Fruit fly (Drosophila melanogaster): ENCODE results near the gene CG14695.

DNA sequence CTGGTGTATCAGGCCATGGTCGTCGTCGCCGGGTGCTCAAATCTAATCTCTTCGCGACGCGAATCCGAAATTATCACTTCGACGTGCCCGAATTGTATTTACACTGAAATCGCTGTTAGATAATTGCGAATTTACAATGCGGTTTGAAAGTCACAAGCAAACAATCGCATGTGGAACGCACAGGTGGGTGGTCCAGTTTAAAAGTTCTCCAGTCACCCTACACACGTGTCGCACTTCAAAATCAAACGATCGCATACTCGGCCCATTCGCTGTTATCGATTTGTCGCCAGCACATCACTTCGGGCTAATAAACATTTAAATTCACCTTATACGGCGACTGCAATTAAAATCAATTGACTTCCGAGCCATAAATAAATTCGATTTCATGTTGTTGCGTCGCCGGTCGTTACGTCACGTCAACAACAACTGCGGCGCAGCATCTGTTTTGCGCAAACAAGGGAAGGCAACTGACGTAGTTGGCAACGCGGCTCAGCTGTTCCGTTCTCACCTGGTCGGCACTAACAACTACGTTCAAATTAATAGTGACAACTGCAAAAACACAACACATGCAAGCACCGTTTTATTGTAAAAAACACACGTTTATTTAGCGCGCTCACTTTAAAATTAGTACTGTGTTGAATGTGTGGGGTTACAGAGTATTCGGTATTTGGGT lies 16.2 kb downstream of the CG14695 start, which contains the start of gene CG6574:
- no peak for TF ChIP-seq Pif1B (GFP tag; optimal IDR thresholded peaks at IDR 0.05)
- no peak for TF ChIP-seq CG13204 (GFP tag; optimal IDR thresholded peaks at IDR 0.05)
- TF ChIP-seq Snoo (tag; optimal IDR thresholded peaks at IDR 0.05) = no peak
- no peak for TF ChIP-seq EcR (GFP tag; optimal IDR thresholded peaks at IDR 0.05)
- no peak for TF ChIP-seq rn (GFP tag; IDR thresholded peaks at IDR 0.05)
- TF ChIP-seq CG14655 (GFP tag; optimal IDR thresholded peaks at IDR 0.05) = no peak
